Fruit fly (Drosophila melanogaster): ENCODE results near the gene spn-F.

DNA sequence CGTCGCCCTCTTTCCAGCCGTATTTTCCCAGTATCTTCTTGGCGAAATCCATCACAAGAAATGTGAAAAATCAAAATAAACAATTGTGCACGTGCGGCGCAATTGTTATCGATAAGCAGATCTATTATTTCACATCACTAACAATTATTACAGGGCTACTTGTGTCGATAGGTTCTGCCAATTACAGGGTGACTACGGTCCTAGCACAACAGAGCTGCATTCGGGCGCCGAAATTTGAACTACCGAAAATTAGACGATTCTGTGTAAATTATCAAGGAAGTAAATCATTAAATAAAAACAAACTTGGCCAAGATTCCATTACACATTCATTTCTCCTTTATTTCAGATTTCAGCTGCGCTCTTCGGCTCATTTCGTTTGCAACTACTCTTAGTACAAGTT is 39.1 kb upstream of the spn-F start, which contains the start of gene CG15561:
- peak; percentile 39 for TF ChIP-seq pad (GFP tag; optimal IDR thresholded peaks at IDR 0.05)
- TF ChIP-seq kay (GFP tag; ENCODE audit: borderline replicate concordance), result no peak

All from whole organism, adult.